Fruit fly (Drosophila melanogaster) whole organism, embryonic: ENCODE data around the gene nAChRalpha2.

ENCODE experiments used
- CG17359 ChIP-seq: fragments of 200-800 bp; sonication (Bioruptor generic); optimal IDR thresholded peaks from 3 replicates; lab custom pipeline; 2018; ENCODE audit warnings: missing biosample characterization, mild to moderate bottlenecking, missing genetic modification characterization, moderate library complexity
- CG6654 ChIP-seq: fragments of 200-800 bp; sonication (Bioruptor generic); optimal IDR thresholded peaks from 2 replicates; lab custom pipeline; 2017; ENCODE audit warnings: missing biosample characterization, mild to moderate bottlenecking, missing genetic modification characterization
- CG9932 ChIP-seq: fragments of 200-800 bp; sonication (Bioruptor generic); IDR thresholded peaks from 2 replicates; pipeline ENCODE4 v1.3.6; 2022; ENCODE audit warnings: missing biosample characterization, missing genetic modification characterization
- Sox102F ChIP-seq: fragments of 200-800 bp; sonication (Bioruptor generic); optimal IDR thresholded peaks from 2 replicates; lab custom pipeline; 2018; ENCODE audit warnings: missing biosample characterization, mild to moderate bottlenecking, missing genetic modification characterization, moderate library complexity
- chm ChIP-seq: fragments of 200-800 bp; sonication (Bioruptor generic); IDR thresholded peaks from 2 replicates; pipeline ENCODE4 v1.3.6; 2022; ENCODE audit warnings: missing biosample characterization, missing genetic modification characterization
- en ChIP-seq: fragments of 200-800 bp; sonication (Bioruptor generic); optimal IDR thresholded peaks from 2 replicates; lab custom pipeline; 2016; ENCODE audit warnings: missing biosample characterization, missing genetic modification characterization
- lbe ChIP-seq: fragments of 200-800 bp; sonication (Bioruptor generic); optimal IDR thresholded peaks from 2 replicates; lab custom pipeline; 2016; ENCODE audit warnings: missing biosample characterization, mild to moderate bottlenecking, missing genetic modification characterization
- salm ChIP-seq: fragments of 200-800 bp; sonication (Bioruptor generic); optimal IDR thresholded peaks from 2 replicates; lab custom pipeline; 2018; ENCODE audit warnings: missing biosample characterization, mild to moderate bottlenecking, missing genetic modification characterization
- zfh1 ChIP-seq: fragments of 200-800 bp; sonication (Bioruptor generic); IDR thresholded peaks from 3 replicates; pipeline ENCODE4 v1.3.6; 2022; ENCODE audit warnings: missing biosample characterization, missing genetic modification characterization

dm6 chr3R:24530328-24530727, 45.1 kb downstream of the nAChRalpha2 start, which contains the start of the genes CG13623 and ana1:
- no peak for TF ChIP-seq CG17359 (tag; lab: Kevin White, UChicago)
- TF ChIP-seq en: no peak
- no peak for TF ChIP-seq chm (GFP tag; lab: Robert Waterston, UW)
- TF ChIP-seq zfh1 (GFP tag; lab: Robert Waterston, UW): no peak
- TF ChIP-seq Sox102F: no peak
- no peak for TF ChIP-seq lbe
- no peak for TF ChIP-seq CG6654 (GFP tag; lab: Kevin White, UChicago)
- no peak for TF ChIP-seq CG9932 (GFP tag; lab: Robert Waterston, UW)
- no peak for TF ChIP-seq salm
